Worm (Caenorhabditis elegans): ENCODE measurements around the gene pqn-83.

The pqn-83 gene

ce11 chrIII:13061136-13061535 lies 38.1 kb downstream of the pqn-83 start (continued):
- TF ChIP-seq nhr-6 (tag; optimal IDR thresholded peaks at IDR 0.05) = peak; percentile 97
- peak; percentile 80 for TF ChIP-seq ceh-20 (GFP tag; IDR thresholded peaks at IDR 0.05)
- no peak for TF ChIP-seq ceh-82 (tag; optimal IDR thresholded peaks at IDR 0.05)
- TF ChIP-seq fkh-10 (GFP tag; optimal IDR thresholded peaks at IDR 0.05) = peak; percentile 97
- peak; percentile 77 for TF ChIP-seq F37D6.2 (tag; optimal IDR thresholded peaks at IDR 0.05)
- TF ChIP-seq nhr-41 (GFP tag; IDR thresholded peaks at IDR 0.05) = no peak
- TF ChIP-seq ceh-44 (GFP tag; IDR thresholded peaks at IDR 0.05) = no peak
- peak; percentile 12 for TF ChIP-seq spr-3 (GFP tag; optimal IDR thresholded peaks at IDR 0.05)

DNA sequence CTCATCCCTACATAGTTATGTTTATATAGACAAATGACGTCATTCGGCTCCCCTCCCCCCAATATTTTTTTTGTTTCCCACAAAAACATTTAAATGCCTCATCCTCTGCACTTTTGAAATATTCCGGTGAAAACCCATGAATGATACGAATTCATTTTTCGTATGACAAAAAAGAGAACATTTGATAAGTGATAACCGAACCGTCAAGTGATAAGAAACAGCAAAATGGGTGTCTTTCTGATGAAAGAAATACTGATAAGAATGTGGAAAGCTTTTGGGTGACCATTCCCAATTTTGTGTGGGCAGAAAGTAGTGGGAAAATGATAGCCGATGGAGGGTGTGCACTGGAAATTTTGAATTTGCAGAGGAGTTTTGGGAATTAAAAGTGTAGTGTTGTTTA lies 39.9 kb downstream of the pqn-83 start:
- TF ChIP-seq lsy-2 (tag; optimal IDR thresholded peaks at IDR 0.05) (peak in 1 of 2 experiments; percentile 30), hlh-11 (tag; optimal IDR thresholded peaks at IDR 0.05) (peak; percentile 87), nhr-28 (tag; optimal IDR thresholded peaks at IDR 0.05) (peak; percentile 86), nhr-102 (tag; optimal IDR thresholded peaks at IDR 0.05) (peak; percentile 45), nhr-77 (tag; optimal IDR thresholded peaks at IDR 0.05) (peak; percentile 73), dpl-1 (GFP tag; optimal IDR thresholded peaks at IDR 0.05) (no peak), mep-1 (tag; optimal IDR thresholded peaks at IDR 0.05) (peak; percentile 11), dve-1 (tag; optimal IDR thresholded peaks at IDR 0.05; ENCODE audit: insufficient read depth) (peak; percentile 79), nhr-6 (tag; optimal IDR thresholded peaks at IDR 0.05) (peak; percentile 21), mxl-3 (GFP tag; optimal IDR thresholded peaks at IDR 0.05) (peak; percentile 39), pqm-1 (tag; optimal IDR thresholded peaks at IDR 0.05) (peak; percentile 98), snpc-1.2 (GFP tag; IDR thresholded peaks at IDR 0.05) (no peak), unc-62 (GFP tag; optimal IDR thresholded peaks at IDR 0.05 in 1 of 2) (peak in 1 of 2 experiments; percentile 94), unc-62 (tag; optimal IDR thresholded peaks at IDR 0.05) (no peak), ceh-28 (tag; optimal IDR thresholded peaks at IDR 0.05) (no peak), daf-16 (GFP tag; optimal IDR thresholded peaks at IDR 0.05) (no peak), daf-16 (tag; optimal IDR thresholded peaks at IDR 0.05) (peak; percentile 84), dmd-6 (GFP tag; IDR thresholded peaks at IDR 0.05) (peak; percentile 79), lim-7 (GFP tag; IDR thresholded peaks at IDR 0.05) (no peak), R02D3.7 (tag; optimal IDR thresholded peaks at IDR 0.05) (no peak), ZK337.2 (GFP tag; IDR thresholded peaks at IDR 0.05) (no peak), hlh-30 (tag; optimal IDR thresholded peaks at IDR 0.05; ENCODE audit: insufficient read depth) (peak; percentile 77)

ce11 chrIII:13058140-13058539 lies 41.1 kb downstream of the pqn-83 start:
- peak; percentile 39 for TF ChIP-seq aha-1 (tag)
- peak; percentile 32 for TF ChIP-seq dve-1 (tag; optimal IDR thresholded peaks at IDR 0.05; ENCODE audit: insufficient read depth)
- no peak for TF ChIP-seq pha-4 (GFP tag; IDR thresholded peaks at IDR 0.05)
- TF ChIP-seq pha-4 (tag; optimal IDR thresholded peaks at IDR 0.05) = peak; percentile 63
- TF ChIP-seq D1046.2 (GFP tag; IDR thresholded peaks at IDR 0.05) = no peak

DNA sequence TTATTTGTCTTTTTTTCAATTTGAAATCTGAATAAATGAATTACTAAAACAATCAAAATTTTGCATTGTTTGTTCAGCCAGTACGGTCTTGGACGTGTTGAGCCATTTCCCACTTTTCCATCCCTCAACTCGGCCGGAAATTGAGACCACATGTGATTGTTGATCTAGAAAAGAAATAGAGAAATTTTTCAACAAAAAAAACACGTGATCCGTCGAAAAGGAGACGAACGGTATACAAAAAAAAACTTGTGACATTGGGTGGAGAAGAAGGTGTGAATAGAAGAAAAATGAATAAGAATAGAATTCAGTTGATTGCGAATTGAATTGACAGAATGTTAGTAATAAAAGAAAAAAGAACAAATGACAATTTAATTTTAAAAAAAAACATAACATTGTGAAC lies 42.5 kb downstream of the pqn-83 start:
- TF ChIP-seq hlh-30 (tag; optimal IDR thresholded peaks at IDR 0.05; ENCODE audit: insufficient read depth) (peak; percentile 80), zag-1 (tag; optimal IDR thresholded peaks at IDR 0.05) (no peak), pqm-1 (tag; optimal IDR thresholded peaks at IDR 0.05) (no peak), hlh-11 (tag; optimal IDR thresholded peaks at IDR 0.05) (peak; percentile 16), lim-7 (GFP tag; IDR thresholded peaks at IDR 0.05) (no peak), aha-1 (tag) (peak; percentile 85), nhr-28 (tag; optimal IDR thresholded peaks at IDR 0.05) (peak; percentile 7), nhr-41 (GFP tag; IDR thresholded peaks at IDR 0.05) (no peak), dmd-6 (GFP tag; IDR thresholded peaks at IDR 0.05) (peak; percentile 10; the same call in 1 of the 2 replicates), mxl-2 (GFP tag; conservative IDR thresholded peaks at IDR 0.05) (no peak)

DNA sequence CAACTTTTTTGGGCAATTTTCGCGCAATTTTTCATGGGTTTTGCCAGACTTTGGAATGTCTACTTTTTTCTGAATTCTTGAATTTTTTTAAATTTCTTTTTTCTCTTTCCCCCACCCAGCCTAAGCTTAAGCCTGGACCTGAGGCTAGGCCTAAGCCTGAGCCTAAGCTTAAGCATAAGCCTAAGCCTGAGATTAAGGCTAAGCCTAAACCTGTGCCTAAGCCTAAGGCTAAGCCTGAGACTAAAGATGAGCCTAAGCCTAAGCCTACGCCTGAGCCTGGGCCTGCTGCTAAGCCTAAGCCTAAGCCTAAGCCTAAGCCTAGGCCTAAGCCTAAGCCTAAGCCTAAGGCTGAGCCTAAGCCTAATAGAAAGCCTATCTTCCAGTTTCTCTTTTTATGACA lies 43.0 kb downstream of the pqn-83 start:
- peak in 1 of 2 experiments; percentile 1 for TF ChIP-seq unc-62 (GFP tag; optimal IDR thresholded peaks at IDR 0.05 in 1 of 2)
- no peak for TF ChIP-seq unc-62 (tag; optimal IDR thresholded peaks at IDR 0.05)
- TF ChIP-seq egl-27 (tag; optimal IDR thresholded peaks at IDR 0.05) = no peak

All from whole organism, L4 larva.